Fruit fly (Drosophila melanogaster) whole organism, embryonic: ENCODE data around the gene CG1074.

Experiments used
- Adf1 ChIP-seq: fragments of 200-800 bp; sonication (Bioruptor generic); IDR thresholded peaks from 2 replicates; pipeline ENCODE4 v1.3.6; 2022; ENCODE audit warnings: missing biosample characterization, missing genetic modification characterization
- Awh ChIP-seq: fragments of 200-800 bp; sonication (Bioruptor generic); IDR thresholded peaks from 2 replicates; pipeline ENCODE4, ENCODE4 v1.3.6; 2022; ENCODE audit warnings: missing biosample characterization, missing genetic modification characterization
- CG11456 ChIP-seq: fragments of 200-800 bp; sonication (Bioruptor generic); IDR thresholded peaks from 3 replicates; pipeline ENCODE4 v1.3.6; 2022; ENCODE audit warnings: missing biosample characterization, missing genetic modification characterization
- CG14965 ChIP-seq: fragments of 200-800 bp; sonication (Bioruptor generic); optimal IDR thresholded peaks from 2 replicates; lab custom pipeline; 2016; ENCODE audit warnings: missing biosample characterization, missing genetic modification characterization, borderline replicate concordance
- CG1647 ChIP-seq: fragments of 200-800 bp; sonication (Bioruptor generic); optimal IDR thresholded peaks from 3 replicates; lab custom pipeline; 2016; ENCODE audit warnings: missing biosample characterization, missing genetic modification characterization
- CG17912 ChIP-seq: fragments of 200-800 bp; sonication (Bioruptor generic); optimal IDR thresholded peaks from 2 replicates; lab custom pipeline; 2018; ENCODE audit warnings: missing biosample characterization, mild to moderate bottlenecking, missing genetic modification characterization
- CG34224 ChIP-seq: fragments of 200-800 bp; sonication (Bioruptor generic); IDR thresholded peaks from 3 replicates; pipeline ENCODE4 v1.3.6; 2022; ENCODE audit warnings: missing biosample characterization, missing genetic modification characterization; ENCODE audit not compliant: partially characterized antibody
- CG34422 ChIP-seq: fragments of 200-800 bp; sonication (Bioruptor generic); IDR thresholded peaks from 3 replicates; pipeline ENCODE4 v1.3.6; 2022; ENCODE audit warnings: missing biosample characterization, missing genetic modification characterization
- CG5180 ChIP-seq: fragments of 200-800 bp; sonication (Bioruptor generic); optimal IDR thresholded peaks from 3 replicates; lab custom pipeline; 2017; ENCODE audit warnings: missing biosample characterization, missing genetic modification characterization, mild to moderate bottlenecking, moderate library complexity, missing genetic modification reagents
- CG5953 ChIP-seq: fragments of 200-800 bp; sonication (Bioruptor generic); IDR thresholded peaks from 2 replicates; pipeline ENCODE4 v1.3.6; 2022; ENCODE audit warnings: missing biosample characterization, missing genetic modification characterization
- CG7271 ChIP-seq: fragments of 200-800 bp; sonication (Bioruptor generic); optimal IDR thresholded peaks from 2 replicates; lab custom pipeline; 2018; ENCODE audit warnings: missing biosample characterization, mild to moderate bottlenecking, missing genetic modification characterization, moderate library complexity
- CG7987 ChIP-seq: fragments of 200-800 bp; sonication (Bioruptor generic); optimal IDR thresholded peaks from 2 replicates; lab custom pipeline; 2018; ENCODE audit warnings: missing biosample characterization, mild to moderate bottlenecking, missing genetic modification characterization, moderate library complexity
- CG8281 ChIP-seq: fragments of 200-800 bp; sonication (Bioruptor generic); optimal IDR thresholded peaks from 2 replicates; lab custom pipeline; 2018; ENCODE audit warnings: missing biosample characterization, mild to moderate bottlenecking, missing genetic modification characterization, moderate library complexity
- CG9817 ChIP-seq: fragments of 200-800 bp; sonication (Bioruptor generic); optimal IDR thresholded peaks from 2 replicates; lab custom pipeline; 2018; ENCODE audit warnings: missing biosample characterization, mild to moderate bottlenecking, missing genetic modification characterization, moderate library complexity
- CG9932 ChIP-seq: fragments of 200-800 bp; sonication (Bioruptor generic); IDR thresholded peaks from 2 replicates; pipeline ENCODE4 v1.3.6; 2022; ENCODE audit warnings: missing biosample characterization, missing genetic modification characterization
- CkIIα-i1 ChIP-seq: fragments of 200-800 bp; sonication (Bioruptor generic); IDR thresholded peaks from 2 replicates; pipeline ENCODE4 v1.3.6; 2022; ENCODE audit warnings: missing biosample characterization, missing genetic modification characterization
- CoRest ChIP-seq: fragments of 200-800 bp; sonication (Bioruptor generic); optimal IDR thresholded peaks from 3 replicates; lab custom pipeline; 2018; ENCODE audit warnings: missing biosample characterization, mild to moderate bottlenecking, missing genetic modification characterization, moderate library complexity
- Deaf1 ChIP-seq: fragments of 200-800 bp; optimal IDR thresholded peaks from 3 replicates; lab custom pipeline; 2019; ENCODE audit warnings: missing biosample characterization, mild to moderate bottlenecking, missing genetic modification characterization, moderate library complexity
- Ets65A ChIP-seq: fragments of 200-800 bp; sonication (Bioruptor generic); peaks from one replicate; lab custom pipeline; 2016; ENCODE audit warnings: missing biosample characterization, missing genetic modification characterization
- HHEX ChIP-seq: fragments of 200-800 bp; sonication (Bioruptor generic); optimal IDR thresholded peaks from 3 replicates; lab custom pipeline; 2017; ENCODE audit warnings: missing biosample characterization, mild to moderate bottlenecking, missing genetic modification characterization, missing genetic modification reagents
- Jarid2 ChIP-seq: fragments of 200-800 bp; sonication (Bioruptor generic); optimal IDR thresholded peaks from 3 replicates; lab custom pipeline; 2017; ENCODE audit warnings: mild to moderate bottlenecking, missing biosample characterization, missing genetic modification reagents, missing genetic modification characterization
- Med ChIP-seq: fragments of 200-800 bp; sonication (Bioruptor generic); peaks from one replicate; lab custom pipeline; 2016; ENCODE audit warnings: missing biosample characterization, missing genetic modification characterization, mild to moderate bottlenecking, inconsistent platforms, moderate library complexity
- Opbp ChIP-seq: fragments of 200-800 bp; sonication (Bioruptor generic); IDR thresholded peaks from 3 replicates; pipeline ENCODE4 v1.3.6; 2022; ENCODE audit warnings: missing biosample characterization, missing genetic modification characterization; ENCODE audit not compliant: partially characterized antibody
- Vsx1 ChIP-seq: fragments of 200-800 bp; sonication (Bioruptor generic); optimal IDR thresholded peaks from 2 replicates; lab custom pipeline; 2017; ENCODE audit warnings: missing biosample characterization, mild to moderate bottlenecking, missing genetic modification characterization, missing genetic modification reagents
- aop ChIP-seq: fragments of 200-800 bp; sonication (Bioruptor generic); IDR thresholded peaks from 2 replicates; pipeline ENCODE4 v1.3.6; 2022; ENCODE audit warnings: missing biosample characterization, missing genetic modification characterization
- br ChIP-seq: fragments of >200 bp; optimal IDR thresholded peaks from 2 replicates; lab custom pipeline; 2017
- caup ChIP-seq: fragments of 200-800 bp; sonication (Bioruptor generic); optimal IDR thresholded peaks from 3 replicates; lab custom pipeline; 2017; ENCODE audit warnings: missing biosample characterization, mild to moderate bottlenecking, missing genetic modification characterization, moderate library complexity; ENCODE audit not compliant: severe bottlenecking
- chinmo ChIP-seq: fragments of 200-800 bp; sonication (Bioruptor generic); IDR thresholded peaks from 4 replicates; pipeline ENCODE4 v1.3.6; 2022; ENCODE audit warnings: missing biosample characterization, missing genetic modification characterization; ENCODE audit not compliant: partially characterized antibody
- chm ChIP-seq: fragments of 200-800 bp; sonication (Bioruptor generic); IDR thresholded peaks from 2 replicates; pipeline ENCODE4 v1.3.6; 2022; ENCODE audit warnings: missing biosample characterization, missing genetic modification characterization
- ci ChIP-seq: fragments of 200-800 bp; sonication (Bioruptor generic); IDR thresholded peaks from 3 replicates; pipeline ENCODE4 v1.3.6; 2022; ENCODE audit warnings: missing biosample characterization, missing genetic modification characterization
- crol ChIP-seq: fragments of 200-800 bp; sonication (Bioruptor generic); IDR thresholded peaks from 2 replicates; pipeline ENCODE4 v1.3.6; 2022; ENCODE audit warnings: missing biosample characterization, missing genetic modification characterization
- esg ChIP-seq: fragments of 200-800 bp; sonication (Bioruptor generic); conservative IDR thresholded peaks from 2 replicates; pipeline ENCODE4 v1.3.6; 2022; ENCODE audit warnings: missing biosample characterization, missing genetic modification characterization
- ewg ChIP-seq: fragments of 200-800 bp; sonication (Bioruptor generic); optimal IDR thresholded peaks from 3 replicates; lab custom pipeline; 2017; ENCODE audit warnings: mild to moderate bottlenecking, missing biosample characterization, missing genetic modification reagents, missing genetic modification characterization
- insv ChIP-seq, 2 experiments: fragments of 200-800 bp; sonication (Bioruptor generic); optimal IDR thresholded peaks; 3 replicates each; lab custom pipeline; 2016 to 2018; ENCODE audit warnings: missing biosample characterization in 2 of 2, missing genetic modification characterization in 2 of 2
- jing ChIP-seq: fragments of 200-800 bp; sonication (Bioruptor generic); optimal IDR thresholded peaks from 2 replicates; lab custom pipeline; 2018; ENCODE audit warnings: missing biosample characterization, mild to moderate bottlenecking, missing genetic modification characterization
- lola ChIP-seq, 3 experiments: fragments of >200 bp in 2 of 3; fragments of 200-800 bp in 1 of 3; sonication (Bioruptor generic) in 1 of 3; optimal IDR thresholded peaks; 2 replicates each; lab custom pipeline; 2017 to 2019; ENCODE audit warnings: missing biosample characterization in 3 of 3, missing genetic modification characterization in 3 of 3, mild to moderate bottlenecking in 1 of 3, moderate library complexity in 1 of 3
- odd ChIP-seq: fragments of 200-800 bp; sonication (Bioruptor generic); optimal IDR thresholded peaks from 2 replicates; lab custom pipeline; 2017; ENCODE audit warnings: missing biosample characterization, mild to moderate bottlenecking, missing genetic modification characterization
- pros ChIP-seq: fragments of 200-800 bp; sonication (Bioruptor generic); optimal IDR thresholded peaks from 3 replicates; lab custom pipeline; 2019; ENCODE audit warnings: missing biosample characterization, mild to moderate bottlenecking, missing genetic modification characterization, moderate library complexity
- shn ChIP-seq: fragments of 200-800 bp; sonication (Bioruptor generic); optimal IDR thresholded peaks from 3 replicates; lab custom pipeline; 2016; ENCODE audit warnings: missing biosample characterization, missing genetic modification characterization
- so ChIP-seq: fragments of 200-800 bp; sonication (Bioruptor generic); IDR thresholded peaks from 3 replicates; pipeline ENCODE4 v1.3.6; 2022; ENCODE audit warnings: missing biosample characterization, missing genetic modification characterization
- vvl ChIP-seq: fragments of 200-800 bp; sonication (Bioruptor generic); IDR thresholded peaks from 2 replicates; pipeline ENCODE4 v1.3.6; 2022; ENCODE audit warnings: missing biosample characterization, missing genetic modification characterization
- zfh1 ChIP-seq: fragments of 200-800 bp; sonication (Bioruptor generic); IDR thresholded peaks from 3 replicates; pipeline ENCODE4 v1.3.6; 2022; ENCODE audit warnings: missing biosample characterization, missing genetic modification characterization

CG1074 gene

DNA sequence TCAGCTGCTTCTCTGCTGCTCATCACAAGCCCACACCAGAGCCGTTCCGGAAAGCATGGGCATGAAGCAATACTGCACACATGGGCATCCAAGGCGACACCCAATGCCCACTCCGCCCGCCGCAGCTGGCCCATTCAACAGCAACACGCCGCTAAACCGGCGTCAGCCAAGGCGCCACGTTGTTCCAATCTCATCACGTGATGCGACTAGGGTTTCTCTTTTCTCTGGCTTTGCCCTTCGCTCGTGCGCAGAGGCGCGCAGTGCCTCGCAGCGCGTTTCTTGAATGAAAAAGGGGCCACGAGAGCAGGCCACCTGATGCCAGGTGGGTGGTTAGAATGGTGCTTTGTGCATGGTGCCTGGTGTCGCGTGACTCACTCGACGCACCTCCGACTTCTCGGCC is 15.5 kb downstream of the CG1074 start (continued):
- peak; percentile 3 for TF ChIP-seq ewg (GFP tag; lab: Kevin White, UChicago)
- TF ChIP-seq insv (GFP tag; optimal IDR thresholded peaks at IDR 0.05; lab: Kevin White, UChicago) = no peak
- TF ChIP-seq br (lab: Kevin White, UChicago) = no peak
- peak; percentile 48; the same call in 1 of the 3 replicates for TF ChIP-seq CG34422
- no peak for TF ChIP-seq CG14965 (GFP tag; lab: Kevin White, UChicago)
- TF ChIP-seq CG34224 (GFP tag; lab: Robert Waterston, UW) = 0 out of 3 replicates have a peak, but pooled peaks have one; percentile 23
- no peak for TF ChIP-seq jing (GFP tag; lab: Kevin White, UChicago)
- peak; percentile 33; the same call in 1 of the 2 replicates for TF ChIP-seq Adf1 (GFP tag; lab: Robert Waterston, UW)
- no peak for TF ChIP-seq CG5953 (GFP tag; lab: Robert Waterston, UW)
- no peak for TF ChIP-seq Vsx1 (GFP tag; lab: Kevin White, UChicago)
- TF ChIP-seq esg (GFP tag; lab: Robert Waterston, UW) = no peak
- no peak for TF ChIP-seq CG1647 (GFP tag; lab: Kevin White, UChicago)
- TF ChIP-seq odd (GFP tag; lab: Kevin White, UChicago) = no peak

DNA sequence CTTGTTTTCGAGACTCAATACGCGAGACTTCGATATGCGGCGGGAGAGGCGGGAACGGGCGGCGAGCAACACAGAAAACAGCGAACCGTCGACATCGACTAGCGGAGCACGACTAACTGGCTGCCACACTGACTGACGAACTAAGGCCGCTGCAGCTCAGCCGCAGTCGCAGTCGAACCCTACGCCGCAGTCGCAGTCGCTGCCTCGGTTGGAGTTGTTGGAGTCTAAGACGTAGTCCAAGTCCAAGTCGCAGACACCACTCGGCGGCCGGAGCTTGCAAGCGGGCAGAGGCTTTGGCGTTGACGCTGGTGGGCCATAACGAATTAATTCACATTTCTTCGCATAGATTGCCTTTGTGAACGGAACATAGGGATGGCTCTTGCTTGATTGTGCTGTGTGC is 17.0 kb downstream of the CG1074 start:
- TF ChIP-seq CoRest = no peak
- no peak for TF ChIP-seq caup (GFP tag; lab: Kevin White, UChicago)
- TF ChIP-seq Deaf1 (tag; lab: Kevin White, UChicago) = peak; percentile 30
- TF ChIP-seq lola (GFP tag; optimal IDR thresholded peaks at IDR 0.05; lab: Kevin White, UChicago) = no peak
- no peak for TF ChIP-seq CG7987
- 0 out of 3 replicates have a peak, but pooled peaks have one; percentile 34 for TF ChIP-seq zfh1 (GFP tag; lab: Robert Waterston, UW)
- TF ChIP-seq CG5953 (GFP tag; lab: Robert Waterston, UW) = 0 out of 2 replicates have a peak, but pooled peaks have one; percentile 15
- TF ChIP-seq Med (GFP tag; lab: Kevin White, UChicago) = peak; percentile 79
- TF ChIP-seq ci (GFP tag; lab: Robert Waterston, UW) = peak; percentile 33; the same call in 1 of the 3 replicates
- no peak for TF ChIP-seq shn (GFP tag; lab: Kevin White, UChicago)
- TF ChIP-seq CG9817 (tag; lab: Kevin White, UChicago) = no peak
- peak; percentile 63 for TF ChIP-seq CG5180 (GFP tag; lab: Kevin White, UChicago)
- 0 out of 2 replicates have a peak, but pooled peaks have one; percentile 13 for TF ChIP-seq CG9932 (GFP tag; lab: Robert Waterston, UW)
- peak; percentile 17 for TF ChIP-seq CG17912
- TF ChIP-seq Opbp (GFP tag; lab: Robert Waterston, UW) = 0 out of 3 replicates have a peak, but pooled peaks have one; percentile 24
- TF ChIP-seq Ets65A (GFP tag; lab: Kevin White, UChicago) = peak; percentile 17
- 0 out of 3 replicates have a peak, but pooled peaks have one; percentile 8 for TF ChIP-seq so (GFP tag; lab: Robert Waterston, UW)
- peak; percentile 61; the same call in 1 of the 4 replicates for TF ChIP-seq chinmo
- peak; percentile 22; the same call in 1 of the 2 replicates for TF ChIP-seq crol
- peak; percentile 48; the same call in 1 of the 2 replicates for TF ChIP-seq chm (GFP tag; lab: Robert Waterston, UW)
- no peak for TF ChIP-seq CG8281
- TF ChIP-seq HHEX (GFP tag; lab: Kevin White, UChicago) = peak; percentile 15
- TF ChIP-seq vvl (GFP tag; lab: Robert Waterston, UW) = peak; percentile 56
- peak; percentile 95 for TF ChIP-seq pros (GFP tag; lab: Kevin White, UChicago)
- TF ChIP-seq CG11456 (GFP tag; lab: Robert Waterston, UW) = 0 out of 3 replicates have a peak, but pooled peaks have one; percentile 25
- no peak for TF ChIP-seq CkIIα-i1 (GFP tag; lab: Robert Waterston, UW)
- TF ChIP-seq Jarid2 (GFP tag; lab: Kevin White, UChicago) = peak; percentile 68
- TF ChIP-seq Adf1 (GFP tag; lab: Robert Waterston, UW) = peak; percentile 84
- peak; percentile 4; the same call in 1 of the 2 replicates for TF ChIP-seq Awh (GFP tag; lab: Robert Waterston, UW)
- TF ChIP-seq CG7271 (tag; lab: Kevin White, UChicago) = no peak
- TF ChIP-seq aop (GFP tag; lab: Robert Waterston, UW) = 0 out of 2 replicates have a peak, but pooled peaks have one; percentile 12
